Worm (Caenorhabditis elegans) whole organism, L4 larva: Measurements from ENCODE around the gene mig-14.
A peak's percentile ranks its signal among the peaks of the same experiment; 100 is the strongest.

Experiments used
- F10B5.3 ChIP-seq: sonication (generic microtip); optimal IDR thresholded peaks from 2 replicates; lab custom pipeline; 2016; ENCODE audit warnings: mild to moderate bottlenecking, missing genetic modification characterization, missing compliant biosample characterization
- F49E8.2 ChIP-seq: sonication (generic microtip); optimal IDR thresholded peaks from 2 replicates; lab custom pipeline; 2016; ENCODE audit warnings: missing compliant biosample characterization, mild to moderate bottlenecking, missing genetic modification characterization, borderline replicate concordance
- T20F7.1 ChIP-seq: fragments of 200-800 bp; sonication (Bioruptor generic); optimal IDR thresholded peaks from 2 replicates; lab custom pipeline; 2018; ENCODE audit warnings: mild to moderate bottlenecking, missing genetic modification characterization, missing compliant biosample characterization
- T26A8.4 ChIP-seq: fragments of 200-800 bp; sonication (Bioruptor generic); IDR thresholded peaks from 2 replicates; pipeline ENCODE4 v1.3.6; 2022; ENCODE audit warnings: missing genetic modification characterization, missing compliant biosample characterization
- Y5F2A.4 ChIP-seq: fragments of 200-800 bp; sonication (Bioruptor generic); optimal IDR thresholded peaks from 2 replicates; lab custom pipeline; 2018; ENCODE audit warnings: mild to moderate bottlenecking, missing genetic modification characterization, missing compliant biosample characterization
- Y75B8A.6 ChIP-seq: fragments of 200-800 bp; sonication (Bioruptor generic); IDR thresholded peaks from 2 replicates; pipeline ENCODE4 v1.3.6; 2022; ENCODE audit warnings: missing genetic modification reagents, missing genetic modification characterization, missing compliant biosample characterization
- aha-1 ChIP-seq: fragments of 150-350 bp; peaks from one replicate; lab custom pipeline; 2014; ENCODE audit warnings: missing biosample characterization, missing genetic modification characterization
- arid-1 ChIP-seq: fragments of 200-800 bp; sonication (Bioruptor generic); conservative IDR thresholded peaks from 2 replicates; pipeline ENCODE4 v1.3.6; 2022; ENCODE audit warnings: missing genetic modification reagents, missing genetic modification characterization, missing compliant biosample characterization
- ctbp-1 ChIP-seq: fragments of 200-800 bp; sonication (Bioruptor generic); IDR thresholded peaks from 2 replicates; pipeline ENCODE4 v1.3.6; 2022; ENCODE audit warnings: missing genetic modification reagents, missing genetic modification characterization, missing compliant biosample characterization
- daf-16 ChIP-seq, 3 experiments: sonication (generic microtip); optimal IDR thresholded peaks; 2 replicates each; lab custom pipeline; 2016 to 2017; ENCODE audit warnings: missing genetic modification characterization in 3 of 3, missing genetic modification reagents in 3 of 3, mild to moderate bottlenecking in 2 of 3, missing compliant biosample characterization in 2 of 3, missing biosample characterization in 1 of 3, moderate library complexity in 1 of 3
- daf-19 ChIP-seq: fragments of 200-800 bp; sonication (Bioruptor generic); conservative IDR thresholded peaks from 2 replicates; pipeline ENCODE4 v1.3.6; 2022; ENCODE audit warnings: missing genetic modification characterization, missing compliant biosample characterization
- dmd-9 ChIP-seq: fragments of 200-800 bp; sonication (Bioruptor generic); IDR thresholded peaks from 2 replicates; pipeline ENCODE4 v1.3.6; 2022; ENCODE audit warnings: missing genetic modification reagents, missing genetic modification characterization, missing compliant biosample characterization
- gei-8 ChIP-seq: fragments of 200-800 bp; sonication (Bioruptor generic); optimal IDR thresholded peaks from 2 replicates; lab custom pipeline; 2018; ENCODE audit warnings: mild to moderate bottlenecking, missing genetic modification characterization, missing compliant biosample characterization
- hmg-1.1 ChIP-seq: fragments of 200-800 bp; sonication (Bioruptor generic); IDR thresholded peaks from 2 replicates; pipeline ENCODE4 v1.3.6; 2022; ENCODE audit warnings: missing genetic modification reagents, missing genetic modification characterization, missing compliant biosample characterization
- lin-29 ChIP-seq: fragments of 200-800 bp; sonication (Bioruptor generic); IDR thresholded peaks from 2 replicates; pipeline ENCODE4 v1.3.6; 2022; ENCODE audit warnings: missing genetic modification reagents, missing genetic modification characterization, missing compliant biosample characterization
- lsy-2 ChIP-seq, 2 experiments: fragments of 150-350 bp in 1 of 2; sonication (generic microtip) in 1 of 2; optimal IDR thresholded peaks; 2 replicates each; lab custom pipeline; 2014 to 2017; ENCODE audit warnings: missing biosample characterization in 2 of 2, missing genetic modification characterization in 2 of 2
- madf-9 ChIP-seq: fragments of 200-800 bp; sonication (Bioruptor generic); conservative IDR thresholded peaks from 2 replicates; pipeline ENCODE4 v1.3.6; 2022; ENCODE audit warnings: missing genetic modification reagents, missing genetic modification characterization, missing compliant biosample characterization
- mdl-1 ChIP-seq, 2 experiments: fragments of 150-350 bp in 1 of 2; sonication (generic microtip) in 1 of 2; optimal IDR thresholded peaks; 2 replicates each; lab custom pipeline; 2014 to 2017; ENCODE audit warnings: missing biosample characterization in 2 of 2, missing genetic modification characterization in 2 of 2
- mep-1 ChIP-seq: fragments of 150-350 bp; sonication (generic microtip); optimal IDR thresholded peaks from 3 replicates; lab custom pipeline; 2014; ENCODE audit warnings: missing biosample characterization, missing genetic modification characterization
- mes-2 ChIP-seq: sonication (generic microtip); optimal IDR thresholded peaks from 2 replicates; lab custom pipeline; 2016; ENCODE audit warnings: missing genotype, mild to moderate bottlenecking, missing genetic modification characterization, missing compliant biosample characterization; ENCODE audit not compliant: poor library complexity, severe bottlenecking
- nhr-111 ChIP-seq: fragments of 200-800 bp; sonication (Bioruptor generic); optimal IDR thresholded peaks from 2 replicates; lab custom pipeline; 2018; ENCODE audit warnings: mild to moderate bottlenecking, missing genetic modification characterization, missing compliant biosample characterization
- nhr-237 ChIP-seq: sonication (generic microtip); optimal IDR thresholded peaks from 2 replicates; lab custom pipeline; 2017; ENCODE audit warnings: missing biosample characterization, missing genetic modification characterization
- nhr-28 ChIP-seq: fragments of 150-350 bp; optimal IDR thresholded peaks from 2 replicates; lab custom pipeline; 2014; ENCODE audit warnings: missing biosample characterization, missing genetic modification characterization
- nhr-41 ChIP-seq: fragments of 200-800 bp; sonication (Bioruptor generic); IDR thresholded peaks from 2 replicates; pipeline ENCODE4 v1.3.6; 2022; ENCODE audit warnings: missing genetic modification reagents, missing genetic modification characterization, missing compliant biosample characterization
- nhr-42 ChIP-seq: fragments of 200-800 bp; sonication (Bioruptor generic); IDR thresholded peaks from 2 replicates; pipeline ENCODE4 v1.3.6; 2022; ENCODE audit warnings: missing genetic modification characterization, missing compliant biosample characterization
- nhr-48 ChIP-seq: sonication (generic microtip); optimal IDR thresholded peaks from 2 replicates; lab custom pipeline; 2016; ENCODE audit warnings: mild to moderate bottlenecking, missing genetic modification characterization, missing compliant biosample characterization
- php-3 ChIP-seq: fragments of 200-800 bp; sonication (Bioruptor generic); IDR thresholded peaks from 2 replicates; pipeline ENCODE4 v1.3.6; 2022; ENCODE audit warnings: missing genetic modification reagents, missing genetic modification characterization, missing compliant biosample characterization
- rbr-2 ChIP-seq: sonication (generic microtip); optimal IDR thresholded peaks from 2 replicates; lab custom pipeline; 2016; ENCODE audit warnings: missing genotype, missing genetic modification characterization, missing compliant biosample characterization
- spr-1 ChIP-seq: sonication (generic microtip); optimal IDR thresholded peaks from 2 replicates; lab custom pipeline; 2016; ENCODE audit warnings: mild to moderate bottlenecking, missing genetic modification characterization, missing compliant biosample characterization
- tra-1 ChIP-seq: fragments of 200-800 bp; sonication (Bioruptor generic); IDR thresholded peaks from 2 replicates; pipeline ENCODE4 v1.3.6; 2022; ENCODE audit warnings: missing genetic modification reagents, missing genetic modification characterization, missing compliant biosample characterization
- unc-130 ChIP-seq: sonication (generic microtip); optimal IDR thresholded peaks from 2 replicates; lab custom pipeline; 2016; ENCODE audit warnings: missing genetic modification reagents, missing genetic modification characterization, missing compliant biosample characterization

Gene mig-14

DNA sequence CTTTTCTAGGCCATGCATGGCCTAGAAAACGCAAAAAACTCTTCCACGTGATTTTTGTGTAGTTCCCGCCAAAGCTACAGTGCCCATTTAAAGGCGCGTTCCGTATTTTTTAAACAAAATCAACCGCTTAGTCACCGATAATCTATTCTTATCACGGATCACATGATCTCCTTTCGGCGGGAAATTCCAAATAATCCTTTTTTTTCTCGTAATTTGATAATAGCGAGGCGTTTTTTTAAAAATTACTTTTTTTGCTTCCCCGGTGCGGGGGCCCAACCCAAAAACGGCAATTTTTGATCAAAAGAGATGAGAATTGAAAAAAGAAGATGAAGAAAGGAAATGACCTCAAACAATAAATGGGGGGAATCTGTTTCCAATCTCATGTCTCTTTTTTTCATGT lies 9.5 kb downstream of the mig-14 start:
- TF ChIP-seq ctbp-1 (GFP tag; lab: Robert Waterston, UW) (no peak), nhr-48 (tag; lab: Kevin White, UChicago) (no peak), tra-1 (GFP tag; lab: Robert Waterston, UW) (0 out of 2 replicates have a peak, but pooled peaks have one; percentile 27), nhr-28 (peak; percentile 13), nhr-237 (tag; lab: Kevin White, UChicago) (no peak), php-3 (GFP tag; lab: Robert Waterston, UW) (no peak), mdl-1 (tag; optimal IDR thresholded peaks at IDR 0.05; lab: Kevin White, UChicago) (peak in 1 of 2 experiments; percentile 11)

DNA sequence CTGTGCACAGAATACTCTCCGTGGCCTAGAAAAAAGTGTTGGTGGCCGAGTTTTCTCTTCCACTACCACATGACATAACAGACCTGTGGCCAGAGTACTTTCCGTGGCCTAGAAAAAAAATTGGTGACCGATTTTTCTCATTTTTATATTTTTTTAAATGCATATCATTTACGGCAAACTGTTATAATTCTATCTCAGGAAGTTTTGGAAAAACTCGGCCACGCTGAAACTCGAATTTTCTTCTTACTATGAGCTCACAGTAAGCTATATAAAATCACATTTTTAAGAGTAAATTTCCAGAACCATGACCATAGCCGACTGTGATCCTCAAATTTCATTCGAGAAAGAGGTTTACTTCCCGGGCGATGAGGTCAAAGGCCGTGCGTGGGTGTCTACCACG lies 10.5 kb downstream of the mig-14 start, which contains the start of gene arrd-14:
TSS of gene arrd-14 (plus strand) at position 301 of the 400 bp plus-strand sequence.
- no peak for TF ChIP-seq daf-19 (GFP tag; lab: Robert Waterston, UW)
- no peak for TF ChIP-seq nhr-111 (GFP tag; lab: Kevin White, UChicago)
- no peak for TF ChIP-seq lin-29 (GFP tag; lab: Robert Waterston, UW)
- no peak for TF ChIP-seq F49E8.2 (tag; lab: Kevin White, UChicago)
- TF ChIP-seq lsy-2 (tag; optimal IDR thresholded peaks at IDR 0.05; lab: Kevin White, UChicago) = no peak
- TF ChIP-seq T26A8.4 (GFP tag; lab: Robert Waterston, UW) = no peak
- no peak for TF ChIP-seq Y5F2A.4 (GFP tag; lab: Kevin White, UChicago)
- no peak for TF ChIP-seq F10B5.3 (tag; lab: Kevin White, UChicago)
- TF ChIP-seq rbr-2 (tag; lab: Kevin White, UChicago) = no peak
- no peak for TF ChIP-seq arid-1 (GFP tag; lab: Robert Waterston, UW)
- no peak for TF ChIP-seq madf-9 (GFP tag; lab: Robert Waterston, UW)
- TF ChIP-seq ctbp-1 (GFP tag; lab: Robert Waterston, UW) = no peak

DNA sequence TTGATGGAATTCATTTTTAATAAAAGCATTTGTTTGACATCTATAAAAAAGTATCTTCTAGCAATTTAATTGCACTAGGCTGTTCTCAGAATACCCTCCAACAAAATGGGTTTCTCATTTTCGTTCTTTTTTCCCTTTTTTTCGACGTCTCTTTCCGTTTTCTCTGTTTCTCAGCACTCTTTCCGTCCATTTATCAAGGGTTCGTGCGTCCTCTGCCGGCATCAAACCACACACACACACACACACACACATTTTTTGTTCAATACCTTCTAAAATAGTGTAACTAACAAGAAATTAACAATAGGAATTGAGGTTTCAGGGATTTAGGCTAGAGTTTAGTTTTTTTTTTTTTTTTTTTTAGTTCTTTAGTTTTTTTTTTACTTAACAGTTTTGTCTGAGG lies 14.7 kb downstream of the mig-14 start:
- TF ChIP-seq nhr-42 (GFP tag; lab: Robert Waterston, UW) (no peak), nhr-41 (no peak), mep-1 (peak; percentile 15), aha-1 (peak; percentile 79), Y75B8A.6 (GFP tag; lab: Robert Waterston, UW) (no peak), gei-8 (GFP tag; lab: Kevin White, UChicago) (no peak), nhr-28 (peak; percentile 6), mes-2 (tag; lab: Kevin White, UChicago) (peak; percentile 30), lsy-2 (tag; optimal IDR thresholded peaks at IDR 0.05; lab: Kevin White, UChicago) (peak in 1 of 2 experiments; percentile 46), spr-1 (tag; lab: Kevin White, UChicago) (no peak), hmg-1.1 (GFP tag; lab: Robert Waterston, UW) (0 out of 2 replicates have a peak, but pooled peaks have one; percentile 19)

ce11 chrII:13758108-13758507 lies 16.6 kb downstream of the mig-14 start, which contains the start of gene arrd-13:
arrd-13 (plus strand) TSS chrII:13758408.
- no peak for TF ChIP-seq unc-130 (GFP tag; lab: Kevin White, UChicago)
- no peak for TF ChIP-seq php-3 (GFP tag; lab: Robert Waterston, UW)
- TF ChIP-seq T20F7.1 = no peak
- no peak for TF ChIP-seq dmd-9 (GFP tag; lab: Robert Waterston, UW)
- TF ChIP-seq daf-16 (GFP tag; optimal IDR thresholded peaks at IDR 0.05; lab: Kevin White, UChicago) = no peak
- TF ChIP-seq daf-16 (tag; optimal IDR thresholded peaks at IDR 0.05; lab: Kevin White, UChicago) = no peak

DNA sequence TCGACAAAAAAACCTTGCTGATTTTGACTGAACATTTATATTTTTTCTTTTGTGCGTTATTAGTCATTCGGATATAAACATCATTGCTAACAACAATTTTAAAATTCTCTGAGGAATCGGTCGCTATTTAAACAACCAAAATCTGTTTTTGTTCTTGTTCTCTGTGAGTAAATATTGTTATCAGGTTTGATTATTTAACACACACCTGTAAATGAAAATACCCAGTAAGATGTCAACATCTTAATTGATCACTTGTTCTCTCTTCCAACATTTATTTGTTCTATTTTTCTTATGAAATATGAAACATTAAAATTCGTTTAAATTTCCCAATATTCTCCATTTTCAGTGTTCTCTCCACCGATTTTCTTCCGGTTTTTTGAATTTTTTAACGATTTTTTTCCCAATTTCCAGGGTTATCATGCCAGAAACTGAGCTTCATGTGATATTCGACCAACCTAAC lies 21.5 kb downstream of the mig-14 start, which contains the start of gene arrd-11:
TSS of gene arrd-11 (plus strand) at position 410 of the 460 bp plus-strand sequence.
- no peak for TF ChIP-seq F10B5.3 (tag; lab: Kevin White, UChicago)
- no peak for TF ChIP-seq daf-16 (GFP tag; optimal IDR thresholded peaks at IDR 0.05; lab: Kevin White, UChicago)
- TF ChIP-seq daf-16 (tag; optimal IDR thresholded peaks at IDR 0.05; lab: Kevin White, UChicago) = peak; percentile 89
